Worm (Caenorhabditis elegans): ENCODE measurements around the gene ttbk-8.2.

The ttbk-8.2 gene

DNA sequence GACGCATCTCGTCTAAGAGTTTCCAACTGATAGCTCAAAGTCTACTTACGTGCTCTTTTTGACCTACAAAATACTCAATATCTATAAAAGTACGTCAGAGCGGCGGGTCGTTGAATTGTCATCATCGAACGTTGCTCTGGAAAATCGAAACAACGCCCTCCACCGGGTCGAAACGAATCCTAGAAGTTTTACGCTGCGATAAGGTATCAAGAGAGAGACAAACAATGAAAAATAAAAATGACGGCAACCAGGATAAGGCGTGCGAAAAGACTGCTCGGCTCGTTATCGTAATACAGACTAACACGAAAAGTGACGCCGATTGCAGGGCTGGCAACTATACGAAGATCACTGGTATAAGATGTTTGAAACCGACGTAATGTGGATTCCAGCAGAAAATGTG is 22.5 kb downstream of the ttbk-8.2 start:
- TF ChIP-seq ref-1 (GFP tag; conservative IDR thresholded peaks at IDR 0.05), result no peak
- no peak for TF ChIP-seq med-1 (GFP tag; optimal IDR thresholded peaks at IDR 0.05; ENCODE audit: insufficient read depth)
- no peak for TF ChIP-seq ztf-23 (GFP tag; IDR thresholded peaks at IDR 0.05)
- TF ChIP-seq ztf-29 (GFP tag; IDR thresholded peaks at IDR 0.05), result no peak
- TF ChIP-seq flt-1 (GFP tag; IDR thresholded peaks at IDR 0.05), result no peak
- TF ChIP-seq klf-2 (GFP tag; conservative IDR thresholded peaks at IDR 0.05), result no peak
- no peak for TF ChIP-seq tab-1 (GFP tag; IDR thresholded peaks at IDR 0.05)
- no peak for TF ChIP-seq T22C8.4 (GFP tag; IDR thresholded peaks at IDR 0.05)
- TF ChIP-seq cog-1 (tag; optimal IDR thresholded peaks at IDR 0.05), result no peak

DNA sequence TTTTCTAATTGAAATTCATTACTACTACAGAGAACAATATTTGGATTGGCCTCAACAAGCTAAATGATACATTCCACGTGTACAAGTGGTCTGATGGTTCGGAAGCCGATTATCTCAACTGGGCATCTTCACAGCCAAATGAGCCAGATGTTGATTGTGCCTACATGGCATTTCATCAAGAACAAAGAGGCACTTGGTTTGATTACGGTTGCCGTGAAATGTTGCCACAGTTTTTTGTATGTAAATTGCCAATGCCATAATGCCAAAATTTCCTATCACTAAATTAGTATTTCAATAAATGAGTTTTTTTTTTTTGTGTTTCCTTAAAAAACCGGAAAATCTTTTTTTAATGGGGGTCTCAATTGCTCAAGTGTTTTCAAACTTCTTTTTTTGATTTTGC is 23.0 kb downstream of the ttbk-8.2 start:
- TF ChIP-seq ztf-29 (GFP tag; IDR thresholded peaks at IDR 0.05) (no peak), klf-2 (GFP tag; conservative IDR thresholded peaks at IDR 0.05) (no peak), ref-1 (GFP tag; conservative IDR thresholded peaks at IDR 0.05) (no peak), tab-1 (GFP tag; IDR thresholded peaks at IDR 0.05) (no peak), T22C8.4 (GFP tag; IDR thresholded peaks at IDR 0.05) (no peak), med-1 (GFP tag; optimal IDR thresholded peaks at IDR 0.05; ENCODE audit: insufficient read depth) (no peak), cog-1 (tag; optimal IDR thresholded peaks at IDR 0.05) (no peak), ztf-23 (GFP tag; IDR thresholded peaks at IDR 0.05) (no peak), flt-1 (GFP tag; IDR thresholded peaks at IDR 0.05) (no peak)

DNA sequence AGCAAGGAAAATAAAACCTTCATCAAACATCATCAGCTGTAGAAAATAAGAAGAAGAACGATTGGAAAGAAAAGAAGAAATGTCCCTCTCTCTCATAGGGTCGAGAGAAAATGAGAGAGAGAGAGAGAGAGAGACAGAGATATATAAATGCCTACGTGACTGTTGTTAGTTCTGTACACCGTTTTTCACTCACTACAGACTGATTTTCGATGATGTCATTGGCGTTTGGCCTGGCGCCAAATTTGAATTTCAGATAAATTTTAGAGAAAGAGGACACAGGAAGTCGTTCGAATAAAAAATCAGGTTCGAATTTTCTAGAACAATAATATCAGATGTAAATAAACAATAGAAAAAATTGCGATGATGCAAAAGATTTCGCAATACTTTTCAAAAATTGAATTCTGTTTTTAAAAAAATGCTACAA is 24.2 kb downstream of the ttbk-8.2 start:
- TF ChIP-seq ref-1 (GFP tag; conservative IDR thresholded peaks at IDR 0.05) (no peak), klf-2 (GFP tag; conservative IDR thresholded peaks at IDR 0.05) (no peak), ztf-23 (GFP tag; IDR thresholded peaks at IDR 0.05) (no peak), med-1 (GFP tag; optimal IDR thresholded peaks at IDR 0.05; ENCODE audit: insufficient read depth) (no peak), ztf-29 (GFP tag; IDR thresholded peaks at IDR 0.05) (no peak), flt-1 (GFP tag; IDR thresholded peaks at IDR 0.05) (no peak), tab-1 (GFP tag; IDR thresholded peaks at IDR 0.05) (no peak), T22C8.4 (GFP tag; IDR thresholded peaks at IDR 0.05) (no peak), cog-1 (tag; optimal IDR thresholded peaks at IDR 0.05) (no peak)

DNA sequence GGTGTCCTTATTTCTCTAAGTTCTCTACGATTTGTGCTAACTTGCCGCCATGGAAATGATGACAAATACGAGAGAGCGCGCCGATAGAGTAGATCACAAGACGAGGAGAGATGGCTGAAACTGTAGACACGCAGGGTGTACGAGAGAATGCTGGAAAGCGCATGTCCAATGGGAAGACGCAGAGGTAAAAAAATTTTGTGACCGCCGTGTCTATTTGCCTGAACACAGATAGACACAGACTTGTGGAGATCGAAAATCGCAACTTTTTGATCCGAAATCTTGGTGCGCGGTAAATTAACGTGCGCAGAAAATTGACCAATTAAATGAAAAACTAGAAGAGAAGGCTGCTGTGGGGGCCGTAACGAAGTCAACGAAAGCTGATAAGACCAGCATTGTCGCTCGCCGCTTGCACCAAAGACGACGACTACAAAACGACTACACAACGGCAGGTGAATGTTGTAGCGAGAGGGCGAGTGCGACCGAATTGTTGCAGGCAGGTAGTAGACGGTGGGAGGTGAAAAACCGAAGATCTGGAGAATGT is 25.5 kb downstream of the ttbk-8.2 start:
- TF ChIP-seq cog-1 (tag; optimal IDR thresholded peaks at IDR 0.05) (peak; percentile 26), ref-1 (GFP tag; conservative IDR thresholded peaks at IDR 0.05) (no peak)

DNA sequence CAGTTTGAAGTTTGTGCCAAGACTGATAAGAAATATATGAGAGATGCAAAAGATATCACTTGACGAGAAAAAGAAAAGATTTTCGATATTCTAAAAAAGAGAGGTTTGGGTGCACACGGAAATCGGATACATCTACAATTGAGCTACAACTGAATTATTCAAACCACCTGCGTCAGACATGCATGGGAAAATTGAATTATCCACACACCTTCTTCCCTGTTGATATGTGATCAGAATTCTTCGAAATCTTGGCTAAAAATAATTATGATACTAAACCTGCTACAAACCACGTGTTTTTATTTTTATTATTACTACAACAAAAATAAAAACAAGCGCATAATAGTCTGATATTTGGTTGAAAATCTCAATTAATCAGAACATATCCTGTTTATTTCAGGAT is 26.5 kb downstream of the ttbk-8.2 start:
- no peak for TF ChIP-seq klf-2 (GFP tag; conservative IDR thresholded peaks at IDR 0.05)
- TF ChIP-seq med-1 (GFP tag; optimal IDR thresholded peaks at IDR 0.05; ENCODE audit: insufficient read depth), result no peak
- TF ChIP-seq cog-1 (tag; optimal IDR thresholded peaks at IDR 0.05), result no peak
- no peak for TF ChIP-seq flt-1 (GFP tag; IDR thresholded peaks at IDR 0.05)
- no peak for TF ChIP-seq ref-1 (GFP tag; conservative IDR thresholded peaks at IDR 0.05)
- no peak for TF ChIP-seq tab-1 (GFP tag; IDR thresholded peaks at IDR 0.05)
- no peak for TF ChIP-seq ztf-29 (GFP tag; IDR thresholded peaks at IDR 0.05)
- no peak for TF ChIP-seq T22C8.4 (GFP tag; IDR thresholded peaks at IDR 0.05)
- no peak for TF ChIP-seq ztf-23 (GFP tag; IDR thresholded peaks at IDR 0.05)

DNA sequence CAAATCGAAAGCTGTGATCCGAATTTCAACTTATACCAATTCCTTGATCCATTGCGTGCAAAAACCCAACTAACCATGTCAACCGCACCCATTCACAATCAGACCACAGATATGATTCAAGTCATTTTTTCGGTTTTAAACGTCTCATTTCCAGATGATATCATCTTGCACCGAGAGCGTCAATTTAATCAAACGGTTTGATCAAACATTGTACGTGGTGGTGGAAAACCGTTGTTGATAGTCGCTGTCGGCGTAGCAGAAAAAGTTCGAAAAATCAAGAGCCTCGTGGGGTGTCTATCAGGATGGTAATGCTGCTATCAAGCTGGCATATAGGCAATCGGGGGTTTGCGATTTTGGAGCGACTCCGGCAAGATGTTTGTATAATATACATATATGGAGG is 27.2 kb downstream of the ttbk-8.2 start:
- TF ChIP-seq tab-1 (GFP tag; IDR thresholded peaks at IDR 0.05) (no peak), klf-2 (GFP tag; conservative IDR thresholded peaks at IDR 0.05) (no peak), med-1 (GFP tag; optimal IDR thresholded peaks at IDR 0.05; ENCODE audit: insufficient read depth) (no peak), ztf-29 (GFP tag; IDR thresholded peaks at IDR 0.05) (no peak)

DNA sequence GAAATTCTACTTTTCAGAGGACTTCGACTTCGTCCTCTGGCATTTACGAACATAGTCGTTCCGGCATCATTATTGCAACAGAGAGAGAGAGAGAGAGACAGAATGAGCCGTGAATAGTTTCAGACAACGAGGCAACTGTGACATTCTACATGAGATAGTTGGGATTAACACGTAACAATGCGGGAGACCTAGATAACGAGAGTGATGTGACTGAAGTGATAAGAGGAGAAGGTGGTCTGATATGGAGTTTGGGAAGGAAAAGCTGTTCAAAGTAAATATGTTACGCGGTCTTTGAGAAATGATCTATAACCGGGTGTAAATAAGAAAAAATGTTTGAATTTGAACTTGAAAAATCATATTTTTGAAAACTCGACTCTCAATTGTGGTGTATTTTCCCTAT is 27.7 kb downstream of the ttbk-8.2 start:
- TF ChIP-seq klf-2 (GFP tag; conservative IDR thresholded peaks at IDR 0.05) (no peak), ztf-23 (GFP tag; IDR thresholded peaks at IDR 0.05) (no peak), ref-1 (GFP tag; conservative IDR thresholded peaks at IDR 0.05) (no peak), med-1 (GFP tag; optimal IDR thresholded peaks at IDR 0.05; ENCODE audit: insufficient read depth) (no peak), cog-1 (tag; optimal IDR thresholded peaks at IDR 0.05) (no peak), ztf-29 (GFP tag; IDR thresholded peaks at IDR 0.05) (no peak), T22C8.4 (GFP tag; IDR thresholded peaks at IDR 0.05) (no peak), flt-1 (GFP tag; IDR thresholded peaks at IDR 0.05) (no peak), tab-1 (GFP tag; IDR thresholded peaks at IDR 0.05) (no peak)

DNA sequence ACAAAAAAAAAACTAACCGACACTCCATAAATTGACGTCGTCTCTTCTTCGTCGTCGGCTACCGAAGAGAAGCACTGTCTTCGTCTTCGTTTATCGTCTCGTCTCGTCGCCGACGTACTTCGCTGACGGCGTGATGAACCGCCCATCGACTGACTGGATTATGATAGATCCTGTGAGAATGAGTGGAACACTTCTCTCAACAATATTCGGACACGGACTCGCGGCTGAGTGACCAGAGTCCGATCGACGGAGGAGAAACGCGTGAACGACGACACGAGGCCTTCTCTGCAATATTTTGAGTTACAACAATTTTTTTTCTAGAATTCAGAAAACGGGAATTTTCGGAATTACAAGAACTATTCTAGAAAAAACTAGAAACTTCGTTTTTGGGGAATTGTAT is 28.5 kb downstream of the ttbk-8.2 start, which contains the start of gene skn-1:
TSS of gene skn-1 (minus strand) at position 146 of the 400 bp plus-strand sequence.
- TF ChIP-seq tab-1 (GFP tag; IDR thresholded peaks at IDR 0.05) (no peak), ref-1 (GFP tag; conservative IDR thresholded peaks at IDR 0.05) (no peak), ztf-29 (GFP tag; IDR thresholded peaks at IDR 0.05) (no peak), klf-2 (GFP tag; conservative IDR thresholded peaks at IDR 0.05) (no peak), flt-1 (GFP tag; IDR thresholded peaks at IDR 0.05) (no peak), ztf-23 (GFP tag; IDR thresholded peaks at IDR 0.05) (no peak), T22C8.4 (GFP tag; IDR thresholded peaks at IDR 0.05) (no peak), cog-1 (tag; optimal IDR thresholded peaks at IDR 0.05) (no peak), med-1 (GFP tag; optimal IDR thresholded peaks at IDR 0.05; ENCODE audit: insufficient read depth) (no peak)

DNA sequence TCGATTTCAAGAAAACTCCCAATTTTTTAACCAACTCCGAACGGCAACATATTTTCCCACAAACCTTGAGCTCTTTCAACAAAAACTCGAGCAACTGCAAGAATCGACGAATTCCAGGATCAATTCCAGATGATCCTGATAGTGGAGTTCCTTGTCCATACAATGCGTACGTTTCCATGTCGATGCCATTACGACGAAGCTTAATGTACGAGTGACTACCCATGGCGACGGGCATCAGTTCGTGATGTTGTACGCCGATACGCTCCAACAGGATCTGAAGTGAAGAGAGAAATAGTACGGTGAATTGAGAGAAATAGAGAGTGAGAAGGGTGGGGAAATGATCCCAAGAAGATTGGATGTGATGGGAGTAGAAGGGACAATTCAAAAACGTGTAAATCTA is 30.3 kb downstream of the ttbk-8.2 start:
- TF ChIP-seq ztf-29 (GFP tag; IDR thresholded peaks at IDR 0.05), result no peak
- no peak for TF ChIP-seq tab-1 (GFP tag; IDR thresholded peaks at IDR 0.05)
- TF ChIP-seq ref-1 (GFP tag; conservative IDR thresholded peaks at IDR 0.05), result no peak
- no peak for TF ChIP-seq med-1 (GFP tag; optimal IDR thresholded peaks at IDR 0.05; ENCODE audit: insufficient read depth)
- no peak for TF ChIP-seq T22C8.4 (GFP tag; IDR thresholded peaks at IDR 0.05)

DNA sequence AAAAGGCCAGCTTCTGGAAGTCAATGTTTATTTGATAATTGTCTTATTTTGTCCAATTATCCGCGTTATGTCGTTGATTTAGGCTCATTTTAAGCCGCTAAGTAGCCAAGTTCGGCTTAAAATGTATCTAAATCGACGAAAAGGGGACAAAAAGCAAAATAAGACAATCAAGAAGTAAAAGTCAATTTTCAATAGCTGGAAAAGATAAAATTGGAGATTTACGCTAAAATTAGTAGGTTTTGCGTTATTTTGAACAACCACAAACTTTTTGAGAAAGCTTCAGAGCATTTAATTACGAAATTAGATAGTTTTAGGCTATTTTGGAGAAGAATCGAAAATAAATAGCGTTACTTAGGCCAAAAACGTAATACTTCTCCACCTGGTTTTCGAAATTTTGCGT is 31.2 kb downstream of the ttbk-8.2 start:
- TF ChIP-seq ztf-29 (GFP tag; IDR thresholded peaks at IDR 0.05) (no peak), ref-1 (GFP tag; conservative IDR thresholded peaks at IDR 0.05) (no peak), med-1 (GFP tag; optimal IDR thresholded peaks at IDR 0.05; ENCODE audit: insufficient read depth) (no peak), flt-1 (GFP tag; IDR thresholded peaks at IDR 0.05) (no peak), klf-2 (GFP tag; conservative IDR thresholded peaks at IDR 0.05) (no peak), tab-1 (GFP tag; IDR thresholded peaks at IDR 0.05) (no peak), cog-1 (tag; optimal IDR thresholded peaks at IDR 0.05) (no peak), T22C8.4 (GFP tag; IDR thresholded peaks at IDR 0.05) (no peak), ztf-23 (GFP tag; IDR thresholded peaks at IDR 0.05) (no peak)

Data from whole organism, midembryonic.